Fruit fly (Drosophila melanogaster): ENCODE results near the gene HtrA2.

DNA sequence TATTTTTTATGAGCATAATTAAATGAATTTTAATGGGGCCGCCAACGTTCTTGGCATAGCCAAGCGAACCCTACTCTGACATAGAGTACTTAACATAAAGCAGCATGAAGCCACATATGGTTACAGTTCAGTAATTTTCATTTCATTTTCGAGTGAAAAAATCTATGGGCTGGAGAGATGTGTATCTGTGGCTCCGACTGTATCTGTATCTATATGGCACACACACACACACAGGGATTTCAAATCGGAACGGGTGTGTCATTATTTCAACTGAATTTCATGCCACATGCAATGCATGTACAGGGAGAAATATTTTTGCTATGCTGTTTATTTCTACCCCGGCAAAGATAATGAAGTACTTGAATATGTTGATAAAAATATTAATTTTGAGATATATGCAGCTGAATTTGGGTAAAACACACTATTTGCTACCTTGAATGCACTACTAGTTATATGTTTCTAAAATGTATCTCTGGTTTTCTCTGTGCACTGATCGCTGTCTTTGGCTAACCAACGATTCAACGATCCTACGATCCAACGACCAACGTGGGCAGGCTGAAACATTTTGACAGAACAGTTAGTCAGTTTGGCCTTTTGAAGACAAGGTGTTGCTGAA, 44.2 kb downstream of the HtrA2 start:
- TF ChIP-seq fd96Ca (GFP tag; IDR thresholded peaks at IDR 0.05) (peak; percentile 40; the same call in 2 of the 3 replicates), CG32121 (GFP tag; IDR thresholded peaks at IDR 0.05) (no peak)

Data from whole organism, pupa.